Worm (Caenorhabditis elegans) whole organism, L2 larva: ENCODE results near the gene suf-1.

ENCODE experiments used
- R02D3.7 ChIP-seq: fragments of 150-350 bp; optimal IDR thresholded peaks from 2 replicates; lab custom pipeline; 2014; ENCODE audit warnings: missing biosample characterization, missing genetic modification characterization
- ama-1 ChIP-seq: fragments of 150-350 bp; optimal IDR thresholded peaks from 2 replicates; lab custom pipeline; 2018; ENCODE audit warnings: inconsistent platforms

- TF ChIP-seq ama-1 (lab: Kevin White, UChicago) (no peak), R02D3.7 (tag; lab: Kevin White, UChicago) (no peak)
Measured at ce11 chrII:8606549-8606948, 2.9 kb downstream of the suf-1 start, which contains the start of gene F28C6.8.
